Worm (Caenorhabditis elegans): ENCODE measurements around the gene tomm-7.

Gene tomm-7

ce11 chrIII:7854494-7855184, 4.8 kb upstream of the tomm-7 start, which contains the start of gene rpl-35 (continued):
- TF ChIP-seq attf-4 (tag; optimal IDR thresholded peaks at IDR 0.05): peak; percentile 64
- TF ChIP-seq F37D6.2 (tag; optimal IDR thresholded peaks at IDR 0.05): peak; percentile 97
- peak; percentile 92 to 97 for TF ChIP-seq daf-16 (GFP tag; optimal IDR thresholded peaks at IDR 0.05)
- TF ChIP-seq daf-16 (tag; optimal IDR thresholded peaks at IDR 0.05): peak; percentile 92
- peak; percentile 88 for TF ChIP-seq cey-2 (tag; optimal IDR thresholded peaks at IDR 0.05; ENCODE audit: borderline replicate concordance, insufficient read depth)
- peak; percentile 93 for TF ChIP-seq zip-2 (tag; optimal IDR thresholded peaks at IDR 0.05)
- TF ChIP-seq nhr-111 (GFP tag; optimal IDR thresholded peaks at IDR 0.05): peak; percentile 96
- peak; percentile 99 for TF ChIP-seq hmg-1.1 (GFP tag; IDR thresholded peaks at IDR 0.05)
- TF ChIP-seq zag-1 (tag; optimal IDR thresholded peaks at IDR 0.05): peak; percentile 92
- peak; percentile 99 for TF ChIP-seq vab-7 (GFP tag; IDR thresholded peaks at IDR 0.05)

- TF ChIP-seq tra-1 (GFP tag; IDR thresholded peaks at IDR 0.05) (no peak), lir-3 (tag; optimal IDR thresholded peaks at IDR 0.05) (no peak), set-16 (GFP tag; IDR thresholded peaks at IDR 0.05) (no peak), nhr-237 (tag; optimal IDR thresholded peaks at IDR 0.05) (no peak), lin-15B (tag; optimal IDR thresholded peaks at IDR 0.05) (no peak), ama-1 (optimal IDR thresholded peaks at IDR 0.05) (no peak), mxl-2 (GFP tag; conservative IDR thresholded peaks at IDR 0.05) (no peak), zfp-3 (GFP tag; conservative IDR thresholded peaks at IDR 0.05) (no peak), unc-62 (GFP tag; optimal IDR thresholded peaks at IDR 0.05 in 1 of 2) (no peak), unc-62 (tag; optimal IDR thresholded peaks at IDR 0.05) (no peak), F10B5.3 (tag; optimal IDR thresholded peaks at IDR 0.05) (no peak), nhr-6 (tag; optimal IDR thresholded peaks at IDR 0.05) (no peak), nhr-102 (tag; optimal IDR thresholded peaks at IDR 0.05) (no peak), ztf-7 (tag; optimal IDR thresholded peaks at IDR 0.05) (no peak), ZK337.2 (GFP tag; IDR thresholded peaks at IDR 0.05) (no peak), mxl-3 (GFP tag; optimal IDR thresholded peaks at IDR 0.05) (no peak), rbr-2 (tag; optimal IDR thresholded peaks at IDR 0.05) (no peak), madf-9 (GFP tag; conservative IDR thresholded peaks at IDR 0.05) (0 out of 2 replicates have a peak, but pooled peaks have one; percentile 23), attf-4 (tag; optimal IDR thresholded peaks at IDR 0.05) (no peak), unc-130 (GFP tag; optimal IDR thresholded peaks at IDR 0.05) (no peak), nhr-41 (GFP tag; IDR thresholded peaks at IDR 0.05) (no peak), pha-4 (GFP tag; IDR thresholded peaks at IDR 0.05) (peak; percentile 20; the same call in 1 of the 2 replicates), pha-4 (tag; optimal IDR thresholded peaks at IDR 0.05) (no peak), snpc-1.2 (GFP tag; IDR thresholded peaks at IDR 0.05) (peak; percentile 54; the same call in 1 of the 2 replicates), php-3 (GFP tag; IDR thresholded peaks at IDR 0.05) (no peak), nhr-10 (tag; optimal IDR thresholded peaks at IDR 0.05) (no peak), lin-13 (GFP tag; optimal IDR thresholded peaks at IDR 0.05) (no peak), F26F4.8 (GFP tag; conservative IDR thresholded peaks at IDR 0.05) (no peak), zfp-2 (tag; optimal IDR thresholded peaks at IDR 0.05) (no peak), ceh-44 (GFP tag; IDR thresholded peaks at IDR 0.05) (no peak), vab-7 (GFP tag; IDR thresholded peaks at IDR 0.05) (no peak), ceh-62 (tag; optimal IDR thresholded peaks at IDR 0.05) (no peak), lin-29 (GFP tag; IDR thresholded peaks at IDR 0.05) (no peak), D1046.2 (GFP tag; IDR thresholded peaks at IDR 0.05) (no peak), daf-19 (GFP tag; conservative IDR thresholded peaks at IDR 0.05) (no peak), fos-1 (tag; optimal IDR thresholded peaks at IDR 0.05) (no peak), ztf-11 (tag; optimal IDR thresholded peaks at IDR 0.05) (no peak), lin-38 (GFP tag; IDR thresholded peaks at IDR 0.05) (peak; percentile 49), Y75B8A.6 (GFP tag; IDR thresholded peaks at IDR 0.05) (no peak), pqm-1 (tag; optimal IDR thresholded peaks at IDR 0.05) (no peak), F37D6.2 (tag; optimal IDR thresholded peaks at IDR 0.05) (no peak), snpc-4 (tag; optimal IDR thresholded peaks at IDR 0.05) (no peak), nhr-28 (tag; optimal IDR thresholded peaks at IDR 0.05) (no peak), hif-1 (tag; optimal IDR thresholded peaks at IDR 0.05) (no peak)
Measured at ce11 chrIII:7855468-7855867, 3.9 kb upstream of the tomm-7 start.

Measured in whole organism, L4 larva.